Fruit fly (Drosophila melanogaster) whole organism, embryonic: ENCODE results near the gene CG6966.
A peak's percentile ranks its signal among the peaks of the same experiment; 100 is the strongest.

Experiments
- Bdp1 ChIP-seq: fragments of 200-800 bp; sonication (Bioruptor generic); optimal IDR thresholded peaks from 3 replicates; lab custom pipeline; 2016; ENCODE audit warnings: missing biosample characterization, missing genetic modification characterization
- CG12219 ChIP-seq: fragments of 200-800 bp; sonication (Bioruptor generic); optimal IDR thresholded peaks from 3 replicates; lab custom pipeline; 2018; ENCODE audit warnings: missing biosample characterization, mild to moderate bottlenecking, missing genetic modification characterization
- CG12769 ChIP-seq: fragments of 200-800 bp; sonication (Bioruptor generic); optimal IDR thresholded peaks from 2 replicates; lab custom pipeline; 2019; ENCODE audit warnings: missing biosample characterization, mild to moderate bottlenecking, missing genetic modification characterization, moderate library complexity
- CG13287 ChIP-seq: fragments of 200-800 bp; sonication (Bioruptor generic); IDR thresholded peaks from 2 replicates; pipeline ENCODE4 v1.3.6; 2022; ENCODE audit warnings: missing biosample characterization, missing genetic modification characterization; ENCODE audit not compliant: partially characterized antibody
- CG13894 ChIP-seq: fragments of 200-800 bp; sonication (Bioruptor generic); optimal IDR thresholded peaks from 3 replicates; lab custom pipeline; 2018; ENCODE audit warnings: missing biosample characterization, mild to moderate bottlenecking, missing genetic modification characterization, moderate library complexity
- CG15696 ChIP-seq: fragments of 200-800 bp; sonication (Bioruptor generic); optimal IDR thresholded peaks from 2 replicates; lab custom pipeline; 2019; ENCODE audit warnings: missing biosample characterization, mild to moderate bottlenecking, missing genetic modification characterization, moderate library complexity
- CG17912 ChIP-seq: fragments of 200-800 bp; sonication (Bioruptor generic); optimal IDR thresholded peaks from 2 replicates; lab custom pipeline; 2018; ENCODE audit warnings: missing biosample characterization, mild to moderate bottlenecking, missing genetic modification characterization
- CG2199 ChIP-seq: fragments of 200-800 bp; sonication (Bioruptor generic); IDR thresholded peaks from 3 replicates; pipeline ENCODE4 v1.3.6; 2022; ENCODE audit warnings: missing biosample characterization, missing genetic modification characterization
- CG30020 ChIP-seq: fragments of 200-800 bp; optimal IDR thresholded peaks from 2 replicates; lab custom pipeline; 2019; ENCODE audit warnings: missing biosample characterization, mild to moderate bottlenecking, missing genetic modification characterization, moderate library complexity
- CG32772 ChIP-seq: fragments of 200-800 bp; sonication (Bioruptor generic); IDR thresholded peaks from 2 replicates; pipeline ENCODE4 v1.3.6; 2022; ENCODE audit warnings: missing biosample characterization, missing genetic modification characterization
- CG4328 ChIP-seq: fragments of 200-800 bp; sonication (Bioruptor generic); optimal IDR thresholded peaks from 3 replicates; lab custom pipeline; 2017; ENCODE audit warnings: missing biosample characterization, missing genetic modification reagents, missing genetic modification characterization
- CG4360 ChIP-seq: fragments of 200-800 bp; sonication (Bioruptor generic); IDR thresholded peaks from 2 replicates; pipeline ENCODE4 v1.3.6; 2022; ENCODE audit warnings: missing biosample characterization, missing genetic modification characterization
- CG7928 ChIP-seq: fragments of 200-800 bp; sonication (Bioruptor generic); optimal IDR thresholded peaks from 2 replicates; lab custom pipeline; 2017; ENCODE audit warnings: missing biosample characterization, mild to moderate bottlenecking, missing genetic modification characterization
- CG8281 ChIP-seq: fragments of 200-800 bp; sonication (Bioruptor generic); optimal IDR thresholded peaks from 2 replicates; lab custom pipeline; 2018; ENCODE audit warnings: missing biosample characterization, mild to moderate bottlenecking, missing genetic modification characterization, moderate library complexity
- CG8290 ChIP-seq, 3 experiments: fragments of 200-800 bp; sonication (Bioruptor generic); optimal IDR thresholded peaks; 2 replicates each; lab custom pipeline; 2016 to 2019; ENCODE audit warnings: missing biosample characterization in 3 of 3, missing genetic modification characterization in 3 of 3, mild to moderate bottlenecking in 2 of 3, moderate library complexity in 1 of 3
- Chrac-16 ChIP-seq: fragments of 200-800 bp; sonication (Bioruptor generic); optimal IDR thresholded peaks from 3 replicates; lab custom pipeline; 2016; ENCODE audit warnings: missing biosample characterization, missing genetic modification characterization
- CoRest ChIP-seq: fragments of 200-800 bp; sonication (Bioruptor generic); optimal IDR thresholded peaks from 3 replicates; lab custom pipeline; 2018; ENCODE audit warnings: missing biosample characterization, mild to moderate bottlenecking, missing genetic modification characterization, moderate library complexity
- Elba2 ChIP-seq: fragments of 200-800 bp; sonication (Bioruptor generic); optimal IDR thresholded peaks from 3 replicates; lab custom pipeline; 2016; ENCODE audit warnings: missing biosample characterization, missing genetic modification characterization
- Ets65A ChIP-seq: fragments of 200-800 bp; sonication (Bioruptor generic); peaks from one replicate; lab custom pipeline; 2016; ENCODE audit warnings: missing biosample characterization, missing genetic modification characterization
- Fer2 ChIP-seq: fragments of 200-800 bp; sonication (Bioruptor generic); optimal IDR thresholded peaks from 2 replicates; lab custom pipeline; 2018; ENCODE audit warnings: missing biosample characterization, mild to moderate bottlenecking, missing genetic modification characterization, moderate library complexity
- Hmx ChIP-seq: fragments of 200-800 bp; sonication (Bioruptor generic); optimal IDR thresholded peaks from 2 replicates; lab custom pipeline; 2016; ENCODE audit warnings: missing biosample characterization, missing genetic modification characterization
- Pdp1 ChIP-seq, 2 experiments: fragments of 200-800 bp; sonication (Bioruptor generic); optimal IDR thresholded peaks; 3 replicates each; lab custom pipeline; 2016; ENCODE audit warnings: missing biosample characterization in 2 of 2, missing genetic modification characterization in 2 of 2, mild to moderate bottlenecking in 1 of 2, moderate library complexity in 1 of 2
- Scr ChIP-seq: fragments of 200-800 bp; sonication (Bioruptor generic); IDR thresholded peaks from 2 replicates; pipeline ENCODE4 v1.3.6; 2022; ENCODE audit warnings: missing biosample characterization, missing genetic modification characterization; ENCODE audit not compliant: partially characterized antibody
- Usf ChIP-seq: fragments of 200-800 bp; sonication (Bioruptor generic); optimal IDR thresholded peaks from 2 replicates; lab custom pipeline; 2017; ENCODE audit warnings: missing genotype, missing biosample characterization, missing genetic modification characterization
- abd-A ChIP-seq: fragments of 200-800 bp; sonication (Bioruptor generic); optimal IDR thresholded peaks from 3 replicates; lab custom pipeline; 2019; ENCODE audit warnings: missing biosample characterization, mild to moderate bottlenecking, missing genetic modification characterization, moderate library complexity
- bigmax ChIP-seq: fragments of 200-800 bp; sonication (Bioruptor generic); optimal IDR thresholded peaks from 2 replicates; lab custom pipeline; 2018; ENCODE audit warnings: missing biosample characterization, mild to moderate bottlenecking, missing genetic modification characterization
- cato ChIP-seq: fragments of 200-800 bp; sonication (Bioruptor generic); optimal IDR thresholded peaks from 2 replicates; lab custom pipeline; 2016; ENCODE audit warnings: missing biosample characterization, missing genetic modification characterization, borderline replicate concordance
- caup ChIP-seq: fragments of 200-800 bp; sonication (Bioruptor generic); optimal IDR thresholded peaks from 3 replicates; lab custom pipeline; 2017; ENCODE audit warnings: missing biosample characterization, mild to moderate bottlenecking, missing genetic modification characterization, moderate library complexity; ENCODE audit not compliant: severe bottlenecking
- chinmo ChIP-seq: fragments of 200-800 bp; sonication (Bioruptor generic); IDR thresholded peaks from 4 replicates; pipeline ENCODE4 v1.3.6; 2022; ENCODE audit warnings: missing biosample characterization, missing genetic modification characterization; ENCODE audit not compliant: partially characterized antibody
- chn ChIP-seq: fragments of 200-800 bp; sonication (Bioruptor generic); optimal IDR thresholded peaks from 2 replicates; lab custom pipeline; 2016; ENCODE audit warnings: missing biosample characterization, missing genetic modification characterization
- en ChIP-seq: fragments of 200-800 bp; sonication (Bioruptor generic); optimal IDR thresholded peaks from 2 replicates; lab custom pipeline; 2016; ENCODE audit warnings: missing biosample characterization, missing genetic modification characterization
- gsb ChIP-seq: fragments of 200-800 bp; sonication (Bioruptor generic); IDR thresholded peaks from 2 replicates; pipeline ENCODE4 v1.3.6; 2022; ENCODE audit warnings: missing biosample characterization, missing genetic modification characterization
- jigr1 ChIP-seq: fragments of 200-800 bp; sonication (Bioruptor generic); IDR thresholded peaks from 3 replicates; pipeline ENCODE4 v1.3.6; 2022; ENCODE audit warnings: missing biosample characterization, missing genetic modification characterization
- nerfin-2 ChIP-seq: fragments of 200-800 bp; sonication (Bioruptor generic); IDR thresholded peaks from 2 replicates; pipeline ENCODE4 v1.3.6; 2022; ENCODE audit warnings: missing biosample characterization, missing genetic modification characterization; ENCODE audit not compliant: partially characterized antibody
- nom ChIP-seq: fragments of 200-800 bp; sonication (Bioruptor generic); optimal IDR thresholded peaks from 2 replicates; lab custom pipeline; 2017; ENCODE audit warnings: missing biosample characterization, missing genetic modification characterization, mild to moderate bottlenecking, moderate library complexity, missing genetic modification reagents
- oc ChIP-seq: fragments of 200-800 bp; sonication (Bioruptor generic); optimal IDR thresholded peaks from 2 replicates; lab custom pipeline; 2018; ENCODE audit warnings: missing biosample characterization, mild to moderate bottlenecking, missing genetic modification characterization, moderate library complexity
- scrt ChIP-seq: fragments of 200-800 bp; sonication (Bioruptor generic); optimal IDR thresholded peaks from 2 replicates; lab custom pipeline; 2018; ENCODE audit warnings: missing biosample characterization, mild to moderate bottlenecking, missing genetic modification characterization, moderate library complexity
- sd ChIP-seq: fragments of 200-800 bp; sonication (Bioruptor generic); optimal IDR thresholded peaks from 3 replicates; lab custom pipeline; 2018; ENCODE audit warnings: missing biosample characterization, mild to moderate bottlenecking, missing genetic modification characterization, moderate library complexity
- sens ChIP-seq: fragments of 200-800 bp; sonication (Bioruptor generic); peaks from one replicate; lab custom pipeline; 2016; ENCODE audit warnings: missing biosample characterization, missing genetic modification characterization
- seq ChIP-seq: fragments of 200-800 bp; sonication (Bioruptor generic); IDR thresholded peaks from 2 replicates; pipeline ENCODE4 v1.3.6; 2022; ENCODE audit warnings: missing biosample characterization, missing genetic modification characterization
- sim ChIP-seq: fragments of 200-800 bp; sonication (Bioruptor generic); IDR thresholded peaks from 2 replicates; pipeline ENCODE4 v1.3.6; 2022; ENCODE audit warnings: missing biosample characterization, missing genetic modification characterization
- sisA ChIP-seq: fragments of 200-800 bp; sonication (Bioruptor generic); IDR thresholded peaks from 2 replicates; pipeline ENCODE4 v1.3.6; 2022; ENCODE audit warnings: missing biosample characterization, missing genetic modification characterization
- sr ChIP-seq: fragments of 200-800 bp; sonication (Bioruptor generic); IDR thresholded peaks from 3 replicates; pipeline ENCODE4 v1.3.6; 2022; ENCODE audit warnings: missing biosample characterization, missing genetic modification characterization
- stwl ChIP-seq: fragments of 200-800 bp; sonication (Bioruptor generic); optimal IDR thresholded peaks from 3 replicates; lab custom pipeline; 2018; ENCODE audit warnings: missing biosample characterization, mild to moderate bottlenecking, missing genetic modification characterization, moderate library complexity
- tx ChIP-seq: fragments of 200-800 bp; sonication (Bioruptor generic); optimal IDR thresholded peaks from 2 replicates; lab custom pipeline; 2016; ENCODE audit warnings: missing biosample characterization, missing genetic modification characterization
- zf30C ChIP-seq: fragments of 200-800 bp; sonication (Bioruptor generic); optimal IDR thresholded peaks from 3 replicates; lab custom pipeline; 2018; ENCODE audit warnings: missing biosample characterization, mild to moderate bottlenecking, missing genetic modification characterization

The CG6966 gene

DNA sequence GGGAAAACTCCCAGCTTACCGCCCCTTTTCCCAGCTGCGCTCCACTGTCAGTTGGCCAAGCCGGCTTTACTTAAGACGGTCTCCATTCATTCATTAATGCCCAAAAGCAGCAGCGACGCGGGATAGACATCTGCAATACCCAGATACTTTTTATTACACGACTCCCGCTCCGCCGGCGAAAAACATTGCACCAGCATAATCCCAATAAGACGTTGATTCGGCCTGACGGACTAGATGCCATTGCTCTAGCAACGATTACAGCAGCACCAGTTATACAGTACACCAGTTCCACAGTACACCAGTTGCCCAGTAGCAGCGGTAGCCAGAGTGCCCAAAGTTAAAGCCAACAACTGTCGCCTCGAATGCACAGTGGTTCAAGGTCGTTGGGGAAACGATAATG lies 30.4 kb upstream of the CG6966 start:
- TF ChIP-seq Usf (GFP tag; lab: Kevin White, UChicago) (no peak), CG7928 (GFP tag; lab: Kevin White, UChicago) (no peak), en (GFP tag; lab: Kevin White, UChicago) (no peak), Ets65A (GFP tag; lab: Kevin White, UChicago) (peak; percentile 61), sim (no peak), CG17912 (GFP tag; lab: Kevin White, UChicago) (no peak), gsb (GFP tag; lab: Robert Waterston, UW) (peak; percentile 21; the same call in 1 of the 2 replicates), Hmx (GFP tag; lab: Kevin White, UChicago) (no peak), CoRest (tag; lab: Kevin White, UChicago) (no peak), scrt (GFP tag; lab: Kevin White, UChicago) (no peak), Scr (GFP tag; lab: Robert Waterston, UW) (no peak), CG4360 (GFP tag; lab: Robert Waterston, UW) (0 out of 2 replicates have a peak, but pooled peaks have one; percentile 14), sisA (GFP tag; lab: Robert Waterston, UW) (no peak), seq (GFP tag; lab: Robert Waterston, UW) (no peak), CG12769 (tag; lab: Kevin White, UChicago) (no peak), Fer2 (tag; lab: Kevin White, UChicago) (no peak), oc (tag; lab: Kevin White, UChicago) (peak; percentile 83)

DNA sequence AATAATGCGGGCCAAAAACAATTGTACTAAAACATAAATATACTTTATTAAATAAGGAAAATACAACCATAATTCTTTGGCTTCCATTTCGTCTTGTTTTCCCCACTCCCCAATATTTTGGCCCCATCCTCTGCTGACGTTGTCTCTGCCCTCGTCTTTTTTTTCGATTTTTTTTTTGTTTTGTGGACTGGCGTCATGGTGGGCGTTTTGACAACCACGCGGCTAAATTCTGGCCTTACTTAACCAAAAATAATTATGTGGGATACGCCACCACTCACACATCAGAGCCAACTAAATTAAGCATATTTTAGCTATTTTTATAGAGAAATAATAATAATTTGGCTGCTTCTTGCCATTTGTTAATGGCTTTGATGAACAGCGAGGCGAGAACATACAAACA lies 29.1 kb upstream of the CG6966 start:
- TF ChIP-seq CG4328 (GFP tag; lab: Kevin White, UChicago) (peak; percentile 43), sd (peak; percentile 81), caup (GFP tag; lab: Kevin White, UChicago) (no peak), Pdp1 (GFP tag; optimal IDR thresholded peaks at IDR 0.05; lab: Kevin White, UChicago) (peak in 1 of 2 experiments; percentile 15), CG2199 (no peak), chinmo (0 out of 4 replicates have a peak, but pooled peaks have one; percentile 41), CG13287 (GFP tag; lab: Robert Waterston, UW) (no peak), sr (GFP tag; lab: Robert Waterston, UW) (peak; percentile 99), CG32772 (GFP tag; lab: Robert Waterston, UW) (peak; percentile 54), chn (GFP tag; lab: Kevin White, UChicago) (no peak), bigmax (GFP tag; lab: Kevin White, UChicago) (no peak), abd-A (peak; percentile 36), CG30020 (tag; lab: Kevin White, UChicago) (no peak)

DNA sequence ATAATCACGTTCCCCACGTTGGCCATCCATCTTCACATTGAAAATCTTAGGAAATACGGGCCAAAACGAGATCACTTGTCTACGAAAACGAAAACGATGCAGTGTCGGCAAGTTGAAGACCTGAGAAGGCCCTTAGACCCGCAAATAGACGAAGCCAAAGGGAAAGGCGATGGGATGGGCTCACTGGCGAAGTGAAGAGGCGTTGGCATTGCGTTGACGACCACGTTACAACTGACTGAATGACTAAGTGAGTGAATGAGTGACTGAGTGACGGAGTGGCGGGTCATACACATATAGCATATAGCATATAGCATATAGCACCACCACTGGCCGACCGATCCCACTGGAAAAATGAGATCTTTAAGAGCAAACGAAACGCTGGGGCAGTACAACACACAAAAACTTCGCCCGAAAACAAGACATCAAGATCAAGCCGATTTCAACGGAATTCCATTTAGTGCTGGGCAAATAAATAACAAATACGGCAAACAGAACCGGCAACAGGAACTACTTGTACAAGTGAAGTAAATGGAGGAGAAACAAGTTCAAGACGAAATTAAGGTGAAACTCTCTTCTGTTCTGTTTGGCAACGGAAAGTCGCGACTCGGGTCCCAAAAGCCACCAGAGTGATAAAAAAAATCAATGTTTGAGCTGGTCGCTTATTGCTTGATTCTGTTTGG lies 27.7 kb upstream of the CG6966 start:
- TF ChIP-seq tx (no peak), Hmx (GFP tag; lab: Kevin White, UChicago) (no peak), cato (GFP tag; lab: Kevin White, UChicago) (no peak), nerfin-2 (GFP tag; lab: Robert Waterston, UW) (no peak), sens (no peak), CG15696 (tag; lab: Kevin White, UChicago) (peak; percentile 5), CoRest (tag; lab: Kevin White, UChicago) (no peak), CG8281 (tag; lab: Kevin White, UChicago) (peak; percentile 99), jigr1 (GFP tag; lab: Robert Waterston, UW) (no peak), Scr (GFP tag; lab: Robert Waterston, UW) (no peak), CG12219 (GFP tag; lab: Kevin White, UChicago) (no peak), stwl (tag; lab: Kevin White, UChicago) (no peak), Elba2 (GFP tag; lab: Kevin White, UChicago) (no peak), CG8290 (GFP tag; optimal IDR thresholded peaks at IDR 0.05; lab: Kevin White, UChicago) (no peak), CG8290 (tag; optimal IDR thresholded peaks at IDR 0.05; lab: Kevin White, UChicago) (no peak), nom (no peak), Chrac-16 (GFP tag; lab: Kevin White, UChicago) (no peak), sd (peak; percentile 11), zf30C (GFP tag; lab: Kevin White, UChicago) (no peak), Bdp1 (GFP tag; lab: Kevin White, UChicago) (no peak), CG13894 (peak; percentile 90)
